Worm (Caenorhabditis elegans): ENCODE results near the gene glb-13.
A peak's percentile ranks its signal among the peaks of the same experiment; 100 is the strongest.

The glb-13 gene

ce11 chrX:12365388-12365787 lies 12.8 kb downstream of the glb-13 start, which contains the start of gene F19H6.4 (continued):
- TF ChIP-seq efl-1 (GFP tag; optimal IDR thresholded peaks at IDR 0.05), result peak; percentile 42
- no peak for TF ChIP-seq attf-5 (GFP tag; optimal IDR thresholded peaks at IDR 0.05)
- no peak for TF ChIP-seq T26A5.8 (tag; optimal IDR thresholded peaks at IDR 0.05)
- no peak for TF ChIP-seq B0019.2 (GFP tag; conservative IDR thresholded peaks at IDR 0.05)
- TF ChIP-seq aptf-2 (GFP tag; conservative IDR thresholded peaks at IDR 0.05), result no peak
- TF ChIP-seq madf-10 (tag; optimal IDR thresholded peaks at IDR 0.05), result no peak
- TF ChIP-seq dpl-1 (GFP tag; optimal IDR thresholded peaks at IDR 0.05), result no peak
- TF ChIP-seq ceh-79 (tag; optimal IDR thresholded peaks at IDR 0.05), result no peak
- TF ChIP-seq akir-1 (GFP tag; optimal IDR thresholded peaks at IDR 0.05), result no peak
- no peak for TF ChIP-seq hsf-1 (GFP tag; IDR thresholded peaks at IDR 0.05)

- TF ChIP-seq akir-1 (GFP tag; optimal IDR thresholded peaks at IDR 0.05), result no peak
- peak; percentile 27; the same call in 1 of the 2 replicates for TF ChIP-seq hmg-1.2 (GFP tag; IDR thresholded peaks at IDR 0.05)
- TF ChIP-seq F37B4.10 (GFP tag; IDR thresholded peaks at IDR 0.05), result no peak
Observed at ce11 chrX:12364804-12365203, 13.4 kb downstream of the glb-13 start, which contains the start of gene F19H6.5. TSS of gene F19H6.5 (minus strand) at chrX:12364904.

DNA sequence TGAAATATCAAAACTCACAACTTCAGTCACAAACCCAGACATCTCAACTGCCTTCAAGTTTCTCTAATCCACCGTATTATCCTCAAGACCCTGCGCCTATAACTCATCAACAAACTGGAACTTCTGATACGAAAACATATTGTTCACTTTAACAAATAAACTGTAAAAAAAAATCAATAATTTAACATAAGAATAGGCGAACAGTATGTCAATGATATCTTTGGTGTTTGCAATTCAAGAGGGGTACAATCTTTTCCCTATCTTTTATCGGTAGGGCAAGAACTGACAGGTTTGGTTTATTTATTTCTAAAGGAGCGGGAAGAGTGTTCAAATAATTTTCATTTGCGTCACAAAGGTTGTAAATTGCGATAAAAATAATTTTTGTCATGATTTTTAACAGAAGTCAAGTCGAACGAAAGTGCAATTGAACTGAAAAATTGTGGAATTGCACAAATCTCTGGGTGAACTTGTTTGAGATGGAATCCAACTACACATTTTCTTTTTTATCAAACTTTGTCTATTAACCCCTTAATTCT lies 15.2 kb downstream of the glb-13 start:
- peak; percentile 46 for TF ChIP-seq athp-1 (tag; optimal IDR thresholded peaks at IDR 0.05)
- TF ChIP-seq madf-3 (GFP tag; IDR thresholded peaks at IDR 0.05), result peak; percentile 72
- no peak for TF ChIP-seq snpc-1.3 (tag; optimal IDR thresholded peaks at IDR 0.05; ENCODE audit: insufficient read depth)
- no peak for TF ChIP-seq Y79H2A.3 (GFP tag; conservative IDR thresholded peaks at IDR 0.05)
- TF ChIP-seq ceh-58 (GFP tag; IDR thresholded peaks at IDR 0.05), result no peak
- TF ChIP-seq lin-35 (GFP tag; optimal IDR thresholded peaks at IDR 0.05), result peak in 2 of 3 experiments; percentile 86 to 98
- TF ChIP-seq rpc-1 (optimal IDR thresholded peaks at IDR 0.05), result peak; percentile 15
- TF ChIP-seq rpc-1 (tag; optimal IDR thresholded peaks at IDR 0.05), result no peak
- TF ChIP-seq ztf-26 (tag; optimal IDR thresholded peaks at IDR 0.05), result peak; percentile 99
- TF ChIP-seq zfh-2 (GFP tag; conservative IDR thresholded peaks at IDR 0.05), result no peak
- no peak for TF ChIP-seq bed-1 (GFP tag; IDR thresholded peaks at IDR 0.05)
- TF ChIP-seq mxl-1 (tag; optimal IDR thresholded peaks at IDR 0.05), result no peak
- TF ChIP-seq hsf-1 (GFP tag; IDR thresholded peaks at IDR 0.05), result 0 out of 2 replicates have a peak, but pooled peaks have one; percentile 20
- 0 out of 2 replicates have a peak, but pooled peaks have one; percentile 16 for TF ChIP-seq egrh-3 (GFP tag; IDR thresholded peaks at IDR 0.05)
- TF ChIP-seq C06A6.2 (GFP tag; conservative IDR thresholded peaks at IDR 0.05), result peak; percentile 95
- TF ChIP-seq ZK185.1 (tag; optimal IDR thresholded peaks at IDR 0.05; ENCODE audit: poor library complexity, severe bottlenecking), result peak; percentile 99
- peak; percentile 97 for TF ChIP-seq somi-1 (GFP tag; optimal IDR thresholded peaks at IDR 0.05)
- no peak for TF ChIP-seq madf-8 (GFP tag; conservative IDR thresholded peaks at IDR 0.05)
- peak; percentile 81 for TF ChIP-seq lir-1 (GFP tag; conservative IDR thresholded peaks at IDR 0.05)
- peak; percentile 97 for TF ChIP-seq F23B12.7 (tag; optimal IDR thresholded peaks at IDR 0.05; ENCODE audit: insufficient read depth)
- TF ChIP-seq nfya-1 (tag; optimal IDR thresholded peaks at IDR 0.05; ENCODE audit: borderline replicate concordance, insufficient read depth), result no peak
- TF ChIP-seq snpc-3.4 (tag; optimal IDR thresholded peaks at IDR 0.05), result peak; percentile 36
- TF ChIP-seq aptf-2 (GFP tag; conservative IDR thresholded peaks at IDR 0.05), result no peak
- TF ChIP-seq hmg-20 (GFP tag; IDR thresholded peaks at IDR 0.05), result peak; percentile 91
- peak; percentile 73 for TF ChIP-seq lin-26 (GFP tag; IDR thresholded peaks at IDR 0.05)
- TF ChIP-seq ccch-3 (GFP tag; optimal IDR thresholded peaks at IDR 0.05), result peak; percentile 86
- TF ChIP-seq cebp-2 (GFP tag; IDR thresholded peaks at IDR 0.05), result peak; percentile 93; the same call in 1 of the 2 replicates
- TF ChIP-seq sdz-38 (tag; optimal IDR thresholded peaks at IDR 0.05), result no peak
- TF ChIP-seq F22D6.2 (tag; optimal IDR thresholded peaks at IDR 0.05), result peak; percentile 94
- TF ChIP-seq lin-54 (GFP tag; optimal IDR thresholded peaks at IDR 0.05), result peak; percentile 88
- TF ChIP-seq lsl-1 (GFP tag; optimal IDR thresholded peaks at IDR 0.05), result no peak
- TF ChIP-seq F33H1.4 (GFP tag; IDR thresholded peaks at IDR 0.05), result no peak
- peak; percentile 38 for TF ChIP-seq sptf-2 (GFP tag; optimal IDR thresholded peaks at IDR 0.05)
- TF ChIP-seq efl-1 (GFP tag; optimal IDR thresholded peaks at IDR 0.05), result no peak
- 0 out of 2 replicates have a peak, but pooled peaks have one; percentile 62 for TF ChIP-seq ztf-6 (GFP tag; IDR thresholded peaks at IDR 0.05)
